Worm (Caenorhabditis elegans): Measurements from ENCODE around the gene arrd-25.

DNA sequence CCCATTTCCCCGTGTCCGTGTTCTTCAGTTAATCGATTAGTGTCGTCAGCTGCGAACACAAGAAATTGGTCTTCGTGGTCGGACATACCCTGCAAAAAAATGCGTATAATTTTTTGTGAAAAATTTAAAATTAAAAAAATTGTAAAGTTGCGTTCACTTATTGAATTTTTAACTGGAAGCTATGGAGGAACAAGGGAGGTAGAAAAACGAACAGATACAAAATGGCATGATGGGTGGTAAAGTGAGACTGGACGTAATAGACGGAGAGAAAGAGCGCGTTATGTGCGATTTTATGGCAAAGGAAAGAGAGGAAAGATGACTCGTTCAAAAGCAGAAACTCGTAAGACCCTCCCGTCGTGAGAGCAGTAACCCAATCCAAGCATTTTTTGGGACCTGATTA lies 50.6 kb downstream of the arrd-25 start, which contains the start of gene C33G3.6:
- TF ChIP-seq snpc-4 (tag; optimal IDR thresholded peaks at IDR 0.05) (no peak), ceh-16 (tag; optimal IDR thresholded peaks at IDR 0.05) (no peak), elt-1 (tag; optimal IDR thresholded peaks at IDR 0.05) (no peak), lin-13 (GFP tag; optimal IDR thresholded peaks at IDR 0.05) (no peak), nhr-10 (tag; optimal IDR thresholded peaks at IDR 0.05) (no peak), aly-2 (tag; optimal IDR thresholded peaks at IDR 0.05) (no peak), unc-39 (tag; optimal IDR thresholded peaks at IDR 0.05) (no peak), mbf-1 (tag; optimal IDR thresholded peaks at IDR 0.05) (no peak), unc-62 (GFP tag; optimal IDR thresholded peaks at IDR 0.05) (no peak), ceh-82 (tag; optimal IDR thresholded peaks at IDR 0.05) (no peak)

Data from whole organism, L2 larva.